Fruit fly (Drosophila melanogaster): Measurements from ENCODE around the gene CG18476.

DNA sequence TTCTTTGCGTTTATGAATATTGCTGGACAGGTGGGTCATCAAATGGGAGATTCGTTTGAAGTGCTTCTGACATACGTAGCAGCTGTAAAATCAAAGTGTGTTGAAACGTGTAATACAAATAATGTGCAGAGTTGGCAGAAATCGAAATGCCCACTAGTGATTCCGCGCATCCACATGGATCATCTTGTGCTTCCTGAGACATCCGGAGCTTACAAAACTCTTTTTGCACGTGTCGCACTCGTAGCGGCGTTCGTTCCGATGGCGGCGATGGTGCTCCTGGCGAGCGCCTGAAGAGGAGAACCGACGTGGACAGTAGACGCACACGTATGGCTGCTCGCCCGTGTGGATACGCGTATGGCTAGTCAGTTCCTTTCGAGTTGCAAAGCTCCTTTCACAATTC lies 52.4 kb downstream of the CG18476 start, which contains the start of gene Zaf1:
- TF ChIP-seq Mnt (GFP tag; optimal IDR thresholded peaks at IDR 0.05) (no peak), bab1 (GFP tag; optimal IDR thresholded peaks at IDR 0.05) (no peak), ovo (GFP tag; optimal IDR thresholded peaks at IDR 0.05) (no peak), Crg-1 (GFP tag; optimal IDR thresholded peaks at IDR 0.05) (no peak), Clk (GFP tag; optimal IDR thresholded peaks at IDR 0.05) (no peak), kay (GFP tag; ENCODE audit: borderline replicate concordance) (no peak), tj (GFP tag; optimal IDR thresholded peaks at IDR 0.05) (peak; percentile 12), toe (GFP tag; optimal IDR thresholded peaks at IDR 0.05) (no peak), CG1620 (GFP tag; optimal IDR thresholded peaks at IDR 0.05) (no peak), CG11617 (GFP tag; optimal IDR thresholded peaks at IDR 0.05) (no peak)

Measured in whole organism, adult.